Worm (Caenorhabditis elegans): ENCODE measurements around the gene F53A2.3.

Gene F53A2.3

DNA sequence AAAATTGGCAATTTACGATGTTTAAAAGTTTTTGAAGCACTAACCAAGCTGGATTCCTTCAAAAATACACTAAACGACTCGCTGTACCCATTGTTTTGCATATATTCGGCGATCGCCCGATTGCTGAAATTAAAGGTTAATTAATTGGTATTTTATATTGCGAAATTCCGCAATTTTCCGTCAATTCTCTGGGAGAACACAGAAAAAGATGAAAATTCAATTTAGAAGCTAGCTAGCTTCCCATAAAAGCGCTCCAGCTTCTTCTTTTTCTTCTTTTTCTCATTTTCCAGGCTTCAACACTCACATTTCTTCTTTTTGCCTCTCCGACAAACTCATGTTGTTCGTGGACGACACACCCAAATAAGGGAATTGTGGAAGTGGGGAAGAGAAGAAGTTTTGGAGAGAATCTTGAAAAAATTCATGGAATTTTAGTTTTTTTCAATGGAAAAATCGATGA, 36.8 kb upstream of the F53A2.3 start, which contains the start of gene lis-1:
Gene lis-1 (minus strand): TSS at position 407 of the 457 bp plus-strand sequence.
- no peak for TF ChIP-seq flt-1 (GFP tag; IDR thresholded peaks at IDR 0.05)

DNA sequence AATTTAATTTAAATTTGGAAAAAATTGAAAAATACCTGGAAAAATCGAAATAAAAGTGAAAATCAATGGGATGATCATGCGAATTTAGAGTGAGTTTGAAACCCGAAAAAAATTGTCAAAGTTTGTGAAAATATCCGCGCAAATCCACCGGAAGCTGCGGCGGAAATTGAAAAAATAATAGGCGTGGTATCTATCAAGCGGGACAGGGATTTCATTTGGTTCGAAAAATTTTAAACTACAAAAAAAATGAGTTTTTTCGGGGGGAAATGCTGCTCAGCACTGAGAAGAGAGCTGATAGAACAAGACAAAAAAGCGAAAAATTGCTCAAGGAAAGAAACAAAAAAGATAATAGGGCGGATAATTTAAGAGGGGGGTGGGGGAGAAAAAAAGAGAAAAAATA, 31.4 kb upstream of the F53A2.3 start, which contains the start of gene T03F6.9:
Gene T03F6.9 (minus strand): TSS at position 101 of the 400 bp plus-strand sequence.
- no peak for TF ChIP-seq ztf-23 (GFP tag; IDR thresholded peaks at IDR 0.05)
- no peak for TF ChIP-seq cog-1 (tag; optimal IDR thresholded peaks at IDR 0.05)
- no peak for TF ChIP-seq T22C8.4 (GFP tag; IDR thresholded peaks at IDR 0.05)
- no peak for TF ChIP-seq klf-2 (GFP tag; conservative IDR thresholded peaks at IDR 0.05)
- TF ChIP-seq tab-1 (GFP tag; IDR thresholded peaks at IDR 0.05), result no peak
- no peak for TF ChIP-seq flt-1 (GFP tag; IDR thresholded peaks at IDR 0.05)
- TF ChIP-seq ztf-29 (GFP tag; IDR thresholded peaks at IDR 0.05), result no peak
- no peak for TF ChIP-seq med-1 (GFP tag; optimal IDR thresholded peaks at IDR 0.05; ENCODE audit: insufficient read depth)
- TF ChIP-seq ref-1 (GFP tag; conservative IDR thresholded peaks at IDR 0.05), result no peak

DNA sequence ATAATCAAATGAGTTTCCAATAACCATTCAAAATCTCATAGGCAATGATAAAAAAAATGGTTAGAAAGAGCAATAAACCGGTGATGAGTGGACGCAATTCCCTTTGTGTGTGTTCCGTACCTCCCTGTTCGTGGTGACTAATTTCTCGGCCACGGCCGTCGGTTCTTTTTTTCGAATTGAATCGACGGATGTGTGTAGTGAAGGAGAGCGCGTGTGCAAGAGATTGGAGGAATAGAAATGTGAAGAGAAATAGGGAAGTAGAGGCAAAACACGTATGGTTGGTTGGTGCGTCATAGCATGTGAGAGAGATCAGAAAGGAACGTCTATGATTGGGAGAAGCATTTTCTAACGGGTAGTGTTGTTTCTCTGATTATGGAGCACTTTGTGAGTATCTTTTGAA, 20.3 kb upstream of the F53A2.3 start:
- no peak for TF ChIP-seq tab-1 (GFP tag; IDR thresholded peaks at IDR 0.05)
- 0 out of 2 replicates have a peak, but pooled peaks have one; percentile 44 for TF ChIP-seq flt-1 (GFP tag; IDR thresholded peaks at IDR 0.05)

DNA sequence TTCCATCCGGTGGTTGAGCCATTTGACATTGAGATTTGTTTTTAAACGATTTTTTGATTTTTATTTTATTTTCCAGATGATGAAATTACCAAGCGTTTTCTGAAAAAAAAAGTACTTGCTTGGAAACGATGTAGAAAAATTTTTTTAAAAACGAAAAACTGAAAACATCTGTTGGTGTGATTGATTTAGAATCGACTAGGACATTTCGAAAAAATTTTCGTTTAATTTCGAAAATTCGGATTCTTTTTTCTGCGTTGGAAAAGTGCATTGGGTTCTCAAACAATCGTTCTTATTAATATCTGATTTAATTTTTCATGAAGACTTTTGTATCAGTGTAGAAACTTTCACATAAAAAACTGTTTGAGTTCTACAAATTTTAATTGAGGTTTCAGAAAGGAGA, 19.7 kb upstream of the F53A2.3 start, which contains the start of gene F53A2.9:
Gene F53A2.9 (minus strand): TSS at position 101 of the 400 bp plus-strand sequence.
- TF ChIP-seq tab-1 (GFP tag; IDR thresholded peaks at IDR 0.05), result no peak
- TF ChIP-seq ztf-29 (GFP tag; IDR thresholded peaks at IDR 0.05), result no peak
- TF ChIP-seq klf-2 (GFP tag; conservative IDR thresholded peaks at IDR 0.05), result no peak
- no peak for TF ChIP-seq flt-1 (GFP tag; IDR thresholded peaks at IDR 0.05)
- no peak for TF ChIP-seq med-1 (GFP tag; optimal IDR thresholded peaks at IDR 0.05; ENCODE audit: insufficient read depth)
- TF ChIP-seq cog-1 (tag; optimal IDR thresholded peaks at IDR 0.05), result no peak
- TF ChIP-seq ztf-23 (GFP tag; IDR thresholded peaks at IDR 0.05), result no peak
- no peak for TF ChIP-seq ref-1 (GFP tag; conservative IDR thresholded peaks at IDR 0.05)
- TF ChIP-seq T22C8.4 (GFP tag; IDR thresholded peaks at IDR 0.05), result no peak

DNA sequence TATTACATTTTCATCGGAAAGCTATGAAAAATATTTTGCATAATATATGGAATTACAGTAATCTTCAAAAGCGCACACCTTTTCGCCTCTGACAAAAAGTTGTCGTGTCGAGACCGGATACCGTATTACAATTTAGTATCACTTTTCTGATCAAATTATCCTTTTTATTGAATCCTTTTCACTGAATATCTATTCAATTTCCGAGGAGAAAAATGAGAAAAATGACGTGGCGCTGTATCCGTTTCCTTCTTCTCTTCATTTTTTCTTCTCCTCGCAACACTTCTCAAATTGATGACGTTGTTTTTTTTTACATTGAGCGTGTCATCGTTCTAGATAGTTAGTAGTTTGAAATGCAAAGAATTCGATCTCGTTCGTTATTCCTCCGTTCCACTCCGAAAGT, 11.4 kb upstream of the F53A2.3 start:
- TF ChIP-seq ztf-29 (GFP tag; IDR thresholded peaks at IDR 0.05) (no peak), tab-1 (GFP tag; IDR thresholded peaks at IDR 0.05) (no peak), ztf-23 (GFP tag; IDR thresholded peaks at IDR 0.05) (no peak), flt-1 (GFP tag; IDR thresholded peaks at IDR 0.05) (no peak), cog-1 (tag; optimal IDR thresholded peaks at IDR 0.05) (no peak), klf-2 (GFP tag; conservative IDR thresholded peaks at IDR 0.05) (no peak), med-1 (GFP tag; optimal IDR thresholded peaks at IDR 0.05; ENCODE audit: insufficient read depth) (no peak), T22C8.4 (GFP tag; IDR thresholded peaks at IDR 0.05) (no peak), ref-1 (GFP tag; conservative IDR thresholded peaks at IDR 0.05) (no peak)

DNA sequence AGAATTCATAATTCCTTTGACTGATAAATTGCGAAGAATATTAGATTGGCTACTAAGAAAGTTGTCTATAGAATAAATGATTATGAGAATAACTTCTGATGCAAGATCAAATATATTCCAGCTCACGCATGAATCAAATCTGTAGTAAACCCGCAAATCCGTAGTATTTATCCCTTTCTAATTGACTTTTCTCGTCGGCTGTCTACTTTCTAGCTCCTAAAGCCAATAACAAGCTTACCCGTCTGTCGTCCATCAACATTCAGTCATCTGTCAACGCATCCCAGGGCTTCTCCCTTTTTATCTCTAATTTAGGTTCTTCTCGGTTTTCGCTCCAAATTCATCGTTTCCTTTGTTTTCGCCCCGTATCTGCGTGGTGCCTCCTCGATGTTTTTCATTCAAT, 9.3 kb upstream of the F53A2.3 start:
- TF ChIP-seq klf-2 (GFP tag; conservative IDR thresholded peaks at IDR 0.05) (no peak), ref-1 (GFP tag; conservative IDR thresholded peaks at IDR 0.05) (no peak), tab-1 (GFP tag; IDR thresholded peaks at IDR 0.05) (no peak), flt-1 (GFP tag; IDR thresholded peaks at IDR 0.05) (no peak), ztf-23 (GFP tag; IDR thresholded peaks at IDR 0.05) (no peak), T22C8.4 (GFP tag; IDR thresholded peaks at IDR 0.05) (no peak), ztf-29 (GFP tag; IDR thresholded peaks at IDR 0.05) (no peak), cog-1 (tag; optimal IDR thresholded peaks at IDR 0.05) (no peak), med-1 (GFP tag; optimal IDR thresholded peaks at IDR 0.05; ENCODE audit: insufficient read depth) (no peak)

DNA sequence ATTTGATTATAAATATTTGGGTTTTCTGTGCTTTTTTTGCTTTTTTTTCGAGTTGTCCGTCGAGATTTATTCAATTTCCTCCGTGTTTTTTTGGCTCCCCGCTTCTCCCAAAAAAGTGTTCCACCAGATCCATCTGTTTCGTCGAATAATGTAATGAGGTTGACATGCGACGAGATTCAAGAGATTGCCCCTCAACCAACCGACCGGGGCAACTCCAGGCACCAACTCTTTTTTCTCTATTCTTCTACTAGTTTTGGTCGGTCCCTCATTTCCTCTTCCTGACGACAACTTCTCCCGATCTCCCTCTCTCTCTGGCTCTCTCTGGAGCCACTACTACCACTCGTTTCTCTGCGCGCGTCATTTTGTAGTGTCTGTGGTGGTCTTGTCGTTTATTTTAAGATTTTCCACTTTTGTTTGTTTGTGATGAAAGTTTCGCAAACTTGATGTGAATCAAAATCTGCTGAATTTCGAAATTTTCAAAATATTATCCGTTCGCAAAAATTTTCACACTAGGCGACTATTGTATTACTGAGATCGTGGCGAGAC, 8.3 kb upstream of the F53A2.3 start:
- TF ChIP-seq flt-1 (GFP tag; IDR thresholded peaks at IDR 0.05) (no peak), cog-1 (tag; optimal IDR thresholded peaks at IDR 0.05) (no peak), tab-1 (GFP tag; IDR thresholded peaks at IDR 0.05) (no peak), T22C8.4 (GFP tag; IDR thresholded peaks at IDR 0.05) (no peak), klf-2 (GFP tag; conservative IDR thresholded peaks at IDR 0.05) (no peak), ref-1 (GFP tag; conservative IDR thresholded peaks at IDR 0.05) (no peak), ztf-23 (GFP tag; IDR thresholded peaks at IDR 0.05) (no peak), ztf-29 (GFP tag; IDR thresholded peaks at IDR 0.05) (no peak), med-1 (GFP tag; optimal IDR thresholded peaks at IDR 0.05; ENCODE audit: insufficient read depth) (no peak)

DNA sequence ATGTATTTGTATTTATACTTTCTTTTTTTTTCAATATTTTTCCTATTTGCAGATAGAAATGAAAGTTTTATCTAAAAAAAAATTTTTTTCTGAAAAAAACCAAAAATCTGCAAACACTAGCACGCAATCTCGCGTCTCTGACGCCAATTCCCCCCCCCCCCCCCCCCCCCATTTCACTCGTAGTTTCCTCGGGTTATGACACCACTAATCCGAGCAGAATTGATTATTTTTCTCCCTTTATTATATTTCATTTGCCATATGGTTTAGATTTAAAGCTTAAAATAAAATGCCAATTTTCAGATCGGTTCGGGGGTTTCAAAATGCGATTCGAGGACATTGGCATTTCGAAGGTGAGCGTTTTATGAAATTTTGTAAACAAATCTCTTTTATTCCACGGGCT, 7.2 kb upstream of the F53A2.3 start, which contains the start of gene mtm-6:
Gene mtm-6 (plus strand): TSS at position 301 of the 400 bp plus-strand sequence.
- no peak for TF ChIP-seq ztf-23 (GFP tag; IDR thresholded peaks at IDR 0.05)
- TF ChIP-seq ref-1 (GFP tag; conservative IDR thresholded peaks at IDR 0.05), result no peak
- no peak for TF ChIP-seq cog-1 (tag; optimal IDR thresholded peaks at IDR 0.05)
- no peak for TF ChIP-seq klf-2 (GFP tag; conservative IDR thresholded peaks at IDR 0.05)
- TF ChIP-seq ztf-29 (GFP tag; IDR thresholded peaks at IDR 0.05), result no peak
- TF ChIP-seq med-1 (GFP tag; optimal IDR thresholded peaks at IDR 0.05; ENCODE audit: insufficient read depth), result no peak
- no peak for TF ChIP-seq tab-1 (GFP tag; IDR thresholded peaks at IDR 0.05)
- TF ChIP-seq flt-1 (GFP tag; IDR thresholded peaks at IDR 0.05), result no peak
- no peak for TF ChIP-seq T22C8.4 (GFP tag; IDR thresholded peaks at IDR 0.05)

DNA sequence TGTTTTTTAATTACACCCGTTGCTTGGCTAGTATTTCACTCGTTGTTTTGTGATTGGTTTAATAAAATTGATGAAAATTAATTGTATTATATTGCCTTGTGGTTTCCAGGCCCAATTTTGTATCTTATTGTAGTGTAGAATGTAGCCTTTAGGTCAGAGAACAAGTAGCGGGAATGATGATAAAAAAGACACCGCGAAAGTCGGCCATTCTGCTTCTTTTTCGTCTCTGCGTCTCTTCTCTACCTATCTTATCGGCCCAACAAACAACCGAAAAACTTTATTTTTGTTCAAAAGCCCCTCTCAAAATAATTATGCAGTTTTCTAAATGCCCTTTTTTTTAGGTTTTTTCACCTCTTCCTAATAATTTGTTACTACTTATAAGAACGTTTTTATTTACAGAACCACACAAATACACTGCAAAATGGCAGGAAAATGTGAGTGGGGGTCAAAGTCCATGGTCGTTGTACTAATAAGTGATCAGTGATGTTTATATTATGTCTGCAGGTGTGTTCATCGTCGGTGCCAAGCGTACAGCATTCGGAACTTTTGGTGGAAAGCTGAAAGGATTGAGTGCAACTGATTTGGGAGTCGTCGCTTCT, 5.1 kb upstream of the F53A2.3 start, which contains the start of gene acaa-2:
Gene acaa-2 (plus strand): TSS at position 400 of the 599 bp plus-strand sequence.
- no peak for TF ChIP-seq ref-1 (GFP tag; conservative IDR thresholded peaks at IDR 0.05)
- no peak for TF ChIP-seq cog-1 (tag; optimal IDR thresholded peaks at IDR 0.05)
- no peak for TF ChIP-seq ztf-29 (GFP tag; IDR thresholded peaks at IDR 0.05)
- no peak for TF ChIP-seq ztf-23 (GFP tag; IDR thresholded peaks at IDR 0.05)
- no peak for TF ChIP-seq med-1 (GFP tag; optimal IDR thresholded peaks at IDR 0.05; ENCODE audit: insufficient read depth)
- TF ChIP-seq T22C8.4 (GFP tag; IDR thresholded peaks at IDR 0.05), result no peak
- no peak for TF ChIP-seq flt-1 (GFP tag; IDR thresholded peaks at IDR 0.05)
- TF ChIP-seq tab-1 (GFP tag; IDR thresholded peaks at IDR 0.05), result no peak
- no peak for TF ChIP-seq klf-2 (GFP tag; conservative IDR thresholded peaks at IDR 0.05)
